Worm (Caenorhabditis elegans) whole organism, young adult: ENCODE measurements around the gene ttyh-1.

Experiments
- B0019.2 ChIP-seq: fragments of 200-800 bp; sonication (Bioruptor generic); conservative IDR thresholded peaks from 2 replicates; pipeline ENCODE4 v1.3.6; 2022; ENCODE audit warnings: missing genetic modification reagents, missing genetic modification characterization, missing compliant biosample characterization
- F39B2.1 ChIP-seq: fragments of 200-800 bp; sonication (Bioruptor generic); IDR thresholded peaks from 2 replicates; pipeline ENCODE4 v1.3.6; 2022; ENCODE audit warnings: missing genetic modification reagents, missing genetic modification characterization, missing compliant biosample characterization
- F49E8.2 ChIP-seq: sonication (generic microtip); optimal IDR thresholded peaks from 3 replicates; lab custom pipeline; 2017; ENCODE audit warnings: missing genetic modification characterization, mild to moderate bottlenecking, missing compliant biosample characterization, antibody characterized with exemption, moderate library complexity; ENCODE audit not compliant: insufficient read depth
- T07F8.4 ChIP-seq: sonication (generic microtip); optimal IDR thresholded peaks from 2 replicates; lab custom pipeline; 2016; ENCODE audit warnings: mild to moderate bottlenecking, missing genetic modification characterization, moderate library complexity, missing compliant biosample characterization
- Y95B8A.8 ChIP-seq: fragments of 200-800 bp; sonication (Bioruptor generic); IDR thresholded peaks from 2 replicates; pipeline ENCODE4 v1.3.6; 2022; ENCODE audit warnings: missing genetic modification reagents, missing genetic modification characterization, missing compliant biosample characterization
- ama-1 ChIP-seq, 3 experiments: fragments of 150-350 bp in 1 of 3; sonication (generic microtip) in 2 of 3; optimal IDR thresholded peaks; 2 replicates each; lab custom pipeline; 2014 to 2018; ENCODE audit warnings: missing biosample characterization in 2 of 3, missing genetic modification characterization in 2 of 3, missing genetic modification reagents in 2 of 3
- aptf-2 ChIP-seq: fragments of 200-800 bp; sonication (Bioruptor generic); conservative IDR thresholded peaks from 2 replicates; pipeline ENCODE4 v1.3.6; 2022; ENCODE audit warnings: missing genetic modification reagents, missing genetic modification characterization, missing compliant biosample characterization
- efl-1 ChIP-seq: fragments of 150-350 bp; optimal IDR thresholded peaks from 2 replicates; lab custom pipeline; 2014; ENCODE audit warnings: missing biosample characterization, missing genetic modification reagents, missing genetic modification characterization
- pha-4 ChIP-seq: fragments of 150-350 bp; sonication (generic microtip); optimal IDR thresholded peaks from 2 replicates; lab custom pipeline; 2014; ENCODE audit warnings: missing biosample characterization, missing genetic modification reagents, missing genetic modification characterization
- snpc-1.1 ChIP-seq: sonication (generic microtip); optimal IDR thresholded peaks from 2 replicates; lab custom pipeline; 2017; ENCODE audit warnings: missing genetic modification characterization, mild to moderate bottlenecking, missing compliant biosample characterization, antibody characterized with exemption, moderate library complexity, missing genotype, missing genetic modification reagents; ENCODE audit not compliant: insufficient read depth
- tlf-1 ChIP-seq: fragments of 200-800 bp; sonication (Bioruptor generic); optimal IDR thresholded peaks from 2 replicates; lab custom pipeline; 2018; ENCODE audit warnings: mild to moderate bottlenecking, missing genetic modification characterization, missing compliant biosample characterization
- ztf-18 ChIP-seq: sonication (generic microtip); optimal IDR thresholded peaks from 2 replicates; lab custom pipeline; 2016; ENCODE audit warnings: missing genotype, mild to moderate bottlenecking, missing genetic modification characterization, missing compliant biosample characterization

- TF ChIP-seq T07F8.4 (tag; lab: Kevin White, UChicago) = no peak
- no peak for TF ChIP-seq tlf-1 (GFP tag; lab: Kevin White, UChicago)
- no peak for TF ChIP-seq F39B2.1 (GFP tag; lab: Robert Waterston, UW)
- no peak for TF ChIP-seq aptf-2 (GFP tag; lab: Robert Waterston, UW)
- no peak for TF ChIP-seq ztf-18 (tag; lab: Kevin White, UChicago)
- TF ChIP-seq pha-4 (tag; lab: Kevin White, UChicago) = no peak
- no peak for TF ChIP-seq efl-1 (GFP tag; lab: Kevin White, UChicago)
- TF ChIP-seq Y95B8A.8 = no peak
- no peak for TF ChIP-seq snpc-1.1 (tag; lab: Kevin White, UChicago)
- peak; percentile 68 for TF ChIP-seq ama-1 (optimal IDR thresholded peaks at IDR 0.05; lab: Kevin White, UChicago)
- TF ChIP-seq ama-1 (GFP tag; optimal IDR thresholded peaks at IDR 0.05; lab: Kevin White, UChicago) = no peak
- TF ChIP-seq B0019.2 = no peak
- no peak for TF ChIP-seq F49E8.2 (tag; lab: Kevin White, UChicago)
Measured at ce11 chrX:11407682-11408335, 39.3 kb downstream of the ttyh-1 start, which contains the start of gene F08B12.4.
